Worm (Caenorhabditis elegans) whole organism, L3 larva: ENCODE measurements around the gene pitr-4.

ENCODE experiments used
- R02D3.7 ChIP-seq: fragments of 150-350 bp; optimal IDR thresholded peaks from 2 replicates; lab custom pipeline; 2014; ENCODE audit warnings: missing biosample characterization, missing genetic modification characterization
- aly-2 ChIP-seq: fragments of 150-350 bp; optimal IDR thresholded peaks from 2 replicates; lab custom pipeline; 2014; ENCODE audit warnings: missing biosample characterization, missing genetic modification characterization
- ama-1 ChIP-seq: fragments of 150-350 bp; optimal IDR thresholded peaks from 2 replicates; lab custom pipeline; 2018
- ceh-16 ChIP-seq: sonication (generic microtip); optimal IDR thresholded peaks from 2 replicates; lab custom pipeline; 2017; ENCODE audit warnings: missing biosample characterization, missing genetic modification characterization
- ceh-28 ChIP-seq: fragments of 150-350 bp; optimal IDR thresholded peaks from 2 replicates; lab custom pipeline; 2014; ENCODE audit warnings: missing biosample characterization, missing genetic modification reagents, missing genetic modification characterization
- daf-12 ChIP-seq: fragments of 150-350 bp; optimal IDR thresholded peaks from 2 replicates; lab custom pipeline; 2014; ENCODE audit warnings: missing biosample characterization, missing genetic modification reagents, missing genetic modification characterization
- egl-27 ChIP-seq: sonication (generic microtip); optimal IDR thresholded peaks from 4 replicates; lab custom pipeline; 2017; ENCODE audit warnings: missing biosample characterization, missing genetic modification reagents, missing genetic modification characterization
- elt-2 ChIP-seq: sonication (generic microtip); optimal IDR thresholded peaks from 2 replicates; lab custom pipeline; 2016; ENCODE audit warnings: missing genetic modification reagents, mild to moderate bottlenecking, missing genetic modification characterization, missing compliant biosample characterization
- elt-3 ChIP-seq, 3 experiments: fragments of 150-350 bp in 1 of 3; sonication (generic microtip) in 2 of 3; optimal IDR thresholded peaks; 2 replicates in 2 of 3; 4 replicates in 1 of 3; lab custom pipeline; 2014 to 2017; ENCODE audit warnings: missing biosample characterization in 3 of 3, missing genetic modification characterization in 3 of 3
- fkh-10 ChIP-seq: sonication (generic microtip); optimal IDR thresholded peaks from 2 replicates; lab custom pipeline; 2017; ENCODE audit warnings: missing biosample characterization, missing genetic modification reagents, missing genetic modification characterization
- fkh-2 ChIP-seq: fragments of 150-350 bp; optimal IDR thresholded peaks from 2 replicates; lab custom pipeline; 2014; ENCODE audit warnings: missing biosample characterization, missing genetic modification reagents, missing genetic modification characterization
- fos-1 ChIP-seq: fragments of 150-350 bp; optimal IDR thresholded peaks from 2 replicates; lab custom pipeline; 2014; ENCODE audit warnings: missing biosample characterization, missing genetic modification characterization
- hmg-11 ChIP-seq: sonication (generic microtip); optimal IDR thresholded peaks from 2 replicates; lab custom pipeline; 2016; ENCODE audit warnings: missing genetic modification characterization, missing compliant biosample characterization
- jun-1 ChIP-seq: fragments of 150-350 bp; optimal IDR thresholded peaks from 2 replicates; lab custom pipeline; 2014; ENCODE audit warnings: missing biosample characterization, missing genetic modification reagents, missing genetic modification characterization
- lin-15B ChIP-seq: fragments of 150-350 bp; optimal IDR thresholded peaks from 2 replicates; lab custom pipeline; 2014; ENCODE audit warnings: missing biosample characterization, missing genetic modification characterization
- lin-39 ChIP-seq: fragments of 150-350 bp; optimal IDR thresholded peaks from 2 replicates; lab custom pipeline; 2018; ENCODE audit warnings: missing biosample characterization, missing genetic modification reagents, missing genetic modification characterization
- lsy-12 ChIP-seq: sonication (generic microtip); optimal IDR thresholded peaks from 2 replicates; lab custom pipeline; 2016; ENCODE audit warnings: mild to moderate bottlenecking, missing genetic modification characterization, missing compliant biosample characterization
- mml-1 ChIP-seq: fragments of 150-350 bp; sonication (generic microtip); optimal IDR thresholded peaks from 3 replicates; lab custom pipeline; 2014; ENCODE audit warnings: missing biosample characterization, missing genetic modification characterization
- nhr-11 ChIP-seq: fragments of 150-350 bp; optimal IDR thresholded peaks from 2 replicates; lab custom pipeline; 2014; ENCODE audit warnings: missing biosample characterization, missing genetic modification characterization
- nhr-23 ChIP-seq: fragments of 150-350 bp; optimal IDR thresholded peaks from 2 replicates; lab custom pipeline; 2014; ENCODE audit warnings: missing biosample characterization, missing genetic modification reagents, missing genetic modification characterization
- nhr-25 ChIP-seq: sonication (generic microtip); optimal IDR thresholded peaks from 2 replicates; lab custom pipeline; 2017; ENCODE audit warnings: missing biosample characterization, missing genetic modification characterization
- nhr-28 ChIP-seq: fragments of 150-350 bp; optimal IDR thresholded peaks from 2 replicates; lab custom pipeline; 2014; ENCODE audit warnings: missing biosample characterization, missing genetic modification characterization
- nhr-43 ChIP-seq: sonication (generic microtip); optimal IDR thresholded peaks from 2 replicates; lab custom pipeline; 2016; ENCODE audit warnings: mild to moderate bottlenecking, missing genetic modification characterization, missing compliant biosample characterization; ENCODE audit not compliant: poor library complexity, severe bottlenecking
- nhr-67 ChIP-seq: fragments of 150-350 bp; optimal IDR thresholded peaks from 2 replicates; lab custom pipeline; 2014; ENCODE audit warnings: missing biosample characterization, missing genetic modification characterization
- nhr-76 ChIP-seq: fragments of 150-350 bp; sonication (generic microtip); optimal IDR thresholded peaks from 5 replicates; lab custom pipeline; 2014; ENCODE audit warnings: missing biosample characterization, missing genetic modification characterization
- nhr-77 ChIP-seq: fragments of 150-350 bp; optimal IDR thresholded peaks from 2 replicates; lab custom pipeline; 2014; ENCODE audit warnings: missing biosample characterization, missing genetic modification characterization
- pha-4 ChIP-seq: fragments of 150-350 bp; optimal IDR thresholded peaks from 2 replicates; lab custom pipeline; 2014; ENCODE audit warnings: missing biosample characterization, missing genetic modification reagents, missing genetic modification characterization
- pqm-1 ChIP-seq: fragments of 150-350 bp; optimal IDR thresholded peaks from 2 replicates; lab custom pipeline; 2017; ENCODE audit warnings: missing biosample characterization, missing genetic modification characterization, inconsistent platforms
- sea-2 ChIP-seq: fragments of 150-350 bp; sonication (generic microtip); optimal IDR thresholded peaks from 4 replicates; lab custom pipeline; 2014; ENCODE audit warnings: missing biosample characterization, missing genetic modification reagents, missing genetic modification characterization
- skn-1 ChIP-seq: fragments of 150-350 bp; optimal IDR thresholded peaks from 2 replicates; lab custom pipeline; 2014; ENCODE audit warnings: missing biosample characterization, missing genetic modification characterization
- tbx-2 ChIP-seq: sonication (generic microtip); optimal IDR thresholded peaks from 2 replicates; lab custom pipeline; 2016; ENCODE audit warnings: mild to moderate bottlenecking, missing genetic modification characterization, missing compliant biosample characterization
- unc-39 ChIP-seq: sonication (generic microtip); optimal IDR thresholded peaks from 4 replicates; lab custom pipeline; 2017; ENCODE audit warnings: missing biosample characterization, missing genetic modification characterization
- unc-62 ChIP-seq: fragments of 150-350 bp; sonication (generic microtip); optimal IDR thresholded peaks from 4 replicates; lab custom pipeline; 2014; ENCODE audit warnings: missing biosample characterization, missing genetic modification reagents, missing genetic modification characterization
- ztf-11 ChIP-seq: fragments of 150-350 bp; optimal IDR thresholded peaks from 2 replicates; lab custom pipeline; 2014; ENCODE audit warnings: missing biosample characterization, missing genetic modification characterization
- ztf-4 ChIP-seq: fragments of 150-350 bp; optimal IDR thresholded peaks from 2 replicates; lab custom pipeline; 2014; ENCODE audit warnings: missing biosample characterization, missing genetic modification characterization

The pitr-4 gene

ce11 chrV:9632348-9632747, 29.1 kb downstream of the pitr-4 start:
- TF ChIP-seq R02D3.7 (tag; lab: Kevin White, UChicago) (no peak), fkh-10 (GFP tag; lab: Kevin White, UChicago) (no peak), nhr-77 (tag; lab: Kevin White, UChicago) (no peak), ztf-11 (tag; lab: Kevin White, UChicago) (no peak), lin-15B (no peak)

- TF ChIP-seq aly-2 (tag; lab: Kevin White, UChicago) = no peak
- no peak for TF ChIP-seq nhr-28 (tag; lab: Kevin White, UChicago)
- no peak for TF ChIP-seq unc-39 (tag; lab: Kevin White, UChicago)
- no peak for TF ChIP-seq nhr-25 (tag; lab: Kevin White, UChicago)
- no peak for TF ChIP-seq ztf-11 (tag; lab: Kevin White, UChicago)
- TF ChIP-seq elt-2 (tag; lab: Kevin White, UChicago) = no peak
- no peak for TF ChIP-seq fkh-10 (GFP tag; lab: Kevin White, UChicago)
- TF ChIP-seq nhr-11 (tag; lab: Kevin White, UChicago) = no peak
- TF ChIP-seq elt-3 (tag; optimal IDR thresholded peaks at IDR 0.05; lab: Kevin White, UChicago) = no peak
- no peak for TF ChIP-seq fos-1 (tag; lab: Kevin White, UChicago)
- no peak for TF ChIP-seq jun-1 (tag; lab: Kevin White, UChicago)
- no peak for TF ChIP-seq sea-2 (GFP tag; lab: Kevin White, UChicago)
- TF ChIP-seq tbx-2 (tag; lab: Kevin White, UChicago) = no peak
- TF ChIP-seq unc-62 (GFP tag; lab: Kevin White, UChicago) = no peak
- TF ChIP-seq lsy-12 (tag; lab: Kevin White, UChicago) = no peak
- TF ChIP-seq skn-1 (tag; lab: Kevin White, UChicago) = no peak
- TF ChIP-seq pqm-1 (tag; lab: Kevin White, UChicago) = no peak
Measured at ce11 chrV:9630944-9631343, 30.5 kb downstream of the pitr-4 start, which contains the start of gene T06E4.5. TSS of gene T06E4.5 (plus strand) at chrV:9631244.

ce11 chrV:9630542-9630941, 30.9 kb downstream of the pitr-4 start:
- no peak for TF ChIP-seq aly-2 (tag; lab: Kevin White, UChicago)
- TF ChIP-seq ztf-4 (tag; lab: Kevin White, UChicago) = no peak
- TF ChIP-seq nhr-43 (tag; lab: Kevin White, UChicago) = no peak
- no peak for TF ChIP-seq nhr-23 (tag; lab: Kevin White, UChicago)
- no peak for TF ChIP-seq nhr-76 (tag; lab: Kevin White, UChicago)
- no peak for TF ChIP-seq nhr-11 (tag; lab: Kevin White, UChicago)
- TF ChIP-seq elt-2 (tag; lab: Kevin White, UChicago) = no peak
- no peak for TF ChIP-seq fkh-2 (tag; lab: Kevin White, UChicago)
- no peak for TF ChIP-seq ama-1
- TF ChIP-seq skn-1 (tag; lab: Kevin White, UChicago) = no peak
- no peak for TF ChIP-seq egl-27
- TF ChIP-seq lin-39 (tag; lab: Kevin White, UChicago) = no peak
- TF ChIP-seq hmg-11 (tag; lab: Kevin White, UChicago) = no peak
- no peak for TF ChIP-seq pha-4 (tag; lab: Kevin White, UChicago)
- TF ChIP-seq nhr-77 (tag; lab: Kevin White, UChicago) = no peak
- no peak for TF ChIP-seq mml-1 (tag; lab: Kevin White, UChicago)
- no peak for TF ChIP-seq nhr-67

ce11 chrV:9629643-9630042, 31.8 kb downstream of the pitr-4 start, which contains the start of gene col-146:
TSS of gene col-146 (plus strand) at chrV:9629943.
- TF ChIP-seq lin-39 (tag; lab: Kevin White, UChicago) (no peak), nhr-25 (tag; lab: Kevin White, UChicago) (peak; percentile 26)

- TF ChIP-seq aly-2 (tag; lab: Kevin White, UChicago) = no peak
- no peak for TF ChIP-seq unc-62 (GFP tag; lab: Kevin White, UChicago)
- no peak for TF ChIP-seq pha-4 (tag; lab: Kevin White, UChicago)
- TF ChIP-seq pqm-1 (tag; lab: Kevin White, UChicago) = no peak
- TF ChIP-seq elt-2 (tag; lab: Kevin White, UChicago) = no peak
- TF ChIP-seq lin-39 (tag; lab: Kevin White, UChicago) = no peak
- no peak for TF ChIP-seq hmg-11 (tag; lab: Kevin White, UChicago)
- TF ChIP-seq ceh-16 (tag; lab: Kevin White, UChicago) = no peak
- TF ChIP-seq daf-12 = no peak
- TF ChIP-seq tbx-2 (tag; lab: Kevin White, UChicago) = no peak
- TF ChIP-seq egl-27 = no peak
- TF ChIP-seq nhr-76 (tag; lab: Kevin White, UChicago) = no peak
- TF ChIP-seq jun-1 (tag; lab: Kevin White, UChicago) = no peak
- no peak for TF ChIP-seq nhr-25 (tag; lab: Kevin White, UChicago)
- TF ChIP-seq ceh-28 = no peak
Measured at ce11 chrV:9629114-9629513, 32.3 kb downstream of the pitr-4 start, which contains the start of gene idpc-3. TSS of gene idpc-3 (minus strand) at chrV:9629214.
